Worm (Caenorhabditis elegans) whole organism, young adult: ENCODE data around the gene col-3.

Source experiments
- B0035.1 ChIP-seq: sonication (generic microtip); optimal IDR thresholded peaks from 2 replicates; lab custom pipeline; 2016; ENCODE audit warnings: missing genetic modification characterization, mild to moderate bottlenecking, missing compliant biosample characterization, missing genotype, missing genetic modification reagents
- C06A6.2 ChIP-seq: fragments of 200-800 bp; sonication (Bioruptor generic); conservative IDR thresholded peaks from 2 replicates; pipeline ENCODE4 v1.3.6; 2022; ENCODE audit warnings: missing genetic modification characterization, missing compliant biosample characterization
- C17E4.6 ChIP-seq: fragments of 200-800 bp; sonication (Bioruptor generic); IDR thresholded peaks from 2 replicates; pipeline ENCODE4 v1.3.6; 2022; ENCODE audit warnings: missing genetic modification reagents, missing genetic modification characterization, missing compliant biosample characterization
- F23B12.7 ChIP-seq: sonication (generic microtip); optimal IDR thresholded peaks from 2 replicates; lab custom pipeline; 2017; ENCODE audit warnings: missing genetic modification characterization, mild to moderate bottlenecking, missing compliant biosample characterization, antibody characterized with exemption, moderate library complexity; ENCODE audit not compliant: insufficient read depth
- F33H1.4 ChIP-seq: fragments of 200-800 bp; sonication (Bioruptor generic); IDR thresholded peaks from 2 replicates; pipeline ENCODE4 v1.3.6; 2022; ENCODE audit warnings: missing genetic modification reagents, missing genetic modification characterization, missing compliant biosample characterization
- F39B2.1 ChIP-seq: fragments of 200-800 bp; sonication (Bioruptor generic); IDR thresholded peaks from 2 replicates; pipeline ENCODE4 v1.3.6; 2022; ENCODE audit warnings: missing genetic modification reagents, missing genetic modification characterization, missing compliant biosample characterization
- F49E8.2 ChIP-seq: sonication (generic microtip); optimal IDR thresholded peaks from 3 replicates; lab custom pipeline; 2017; ENCODE audit warnings: missing genetic modification characterization, mild to moderate bottlenecking, missing compliant biosample characterization, antibody characterized with exemption, moderate library complexity; ENCODE audit not compliant: insufficient read depth
- F52B5.7 ChIP-seq: sonication (generic microtip); optimal IDR thresholded peaks from 2 replicates; lab custom pipeline; 2016; ENCODE audit warnings: mild to moderate bottlenecking, missing genetic modification characterization, missing compliant biosample characterization
- K11D2.4 ChIP-seq: fragments of 200-800 bp; sonication (Bioruptor generic); IDR thresholded peaks from 2 replicates; pipeline ENCODE4 v1.3.6; 2022; ENCODE audit warnings: missing genetic modification reagents, missing genetic modification characterization, missing compliant biosample characterization
- K12H6.12 ChIP-seq: fragments of 200-800 bp; sonication (Bioruptor generic); optimal IDR thresholded peaks from 2 replicates; lab custom pipeline; 2018; ENCODE audit warnings: mild to moderate bottlenecking, missing genetic modification characterization, missing compliant biosample characterization
- Y56A3A.18 ChIP-seq: fragments of 200-800 bp; sonication (Bioruptor generic); IDR thresholded peaks from 2 replicates; pipeline ENCODE4 v1.3.6; 2022; ENCODE audit warnings: missing genetic modification reagents, missing genetic modification characterization, missing compliant biosample characterization
- Y79H2A.3 ChIP-seq: fragments of 200-800 bp; sonication (Bioruptor generic); conservative IDR thresholded peaks from 2 replicates; pipeline ENCODE4 v1.3.6; 2022; ENCODE audit warnings: missing genetic modification reagents, missing genetic modification characterization, missing compliant biosample characterization
- ZK185.1 ChIP-seq: sonication (generic microtip); optimal IDR thresholded peaks from 2 replicates; lab custom pipeline; 2016; ENCODE audit warnings: mild to moderate bottlenecking, missing genetic modification characterization, missing compliant biosample characterization; ENCODE audit not compliant: poor library complexity, severe bottlenecking
- ama-1 ChIP-seq, 3 experiments: fragments of 150-350 bp in 1 of 3; sonication (generic microtip) in 2 of 3; optimal IDR thresholded peaks; 2 replicates each; lab custom pipeline; 2014 to 2018; ENCODE audit warnings: missing biosample characterization in 2 of 3, missing genetic modification characterization in 2 of 3, missing genetic modification reagents in 2 of 3
- aptf-3 ChIP-seq: fragments of 200-800 bp; sonication (Bioruptor generic); IDR thresholded peaks from 2 replicates; pipeline ENCODE4 v1.3.6; 2022; ENCODE audit warnings: missing genetic modification characterization, missing compliant biosample characterization
- attf-3 ChIP-seq: fragments of 200-800 bp; sonication (Bioruptor generic); conservative IDR thresholded peaks from 2 replicates; pipeline ENCODE4 v1.3.6; 2022; ENCODE audit warnings: missing genetic modification reagents, missing genetic modification characterization, missing compliant biosample characterization
- attf-5 ChIP-seq: fragments of 200-800 bp; sonication (Bioruptor generic); optimal IDR thresholded peaks from 2 replicates; lab custom pipeline; 2018; ENCODE audit warnings: mild to moderate bottlenecking, missing genetic modification characterization, missing compliant biosample characterization
- bed-2 ChIP-seq: fragments of 200-800 bp; sonication (Bioruptor generic); IDR thresholded peaks from 2 replicates; pipeline ENCODE4 v1.3.6; 2022; ENCODE audit warnings: missing genetic modification reagents, missing genetic modification characterization, missing compliant biosample characterization
- ccch-3 ChIP-seq: fragments of 200-800 bp; sonication (Bioruptor generic); optimal IDR thresholded peaks from 2 replicates; lab custom pipeline; 2018; ENCODE audit warnings: mild to moderate bottlenecking, missing genetic modification characterization, missing compliant biosample characterization
- ceh-40 ChIP-seq: fragments of 200-800 bp; sonication (Bioruptor generic); IDR thresholded peaks from 2 replicates; pipeline ENCODE4 v1.3.6; 2022; ENCODE audit warnings: missing genetic modification characterization, missing compliant biosample characterization
- ceh-58 ChIP-seq: fragments of 200-800 bp; sonication (Bioruptor generic); IDR thresholded peaks from 2 replicates; pipeline ENCODE4 v1.3.6; 2022; ENCODE audit warnings: missing genetic modification characterization, missing compliant biosample characterization
- ceh-79 ChIP-seq: sonication (generic microtip); optimal IDR thresholded peaks from 2 replicates; lab custom pipeline; 2017; ENCODE audit warnings: mild to moderate bottlenecking, missing genetic modification characterization, missing compliant biosample characterization
- chd-7 ChIP-seq: sonication (generic microtip); optimal IDR thresholded peaks from 2 replicates; lab custom pipeline; 2016; ENCODE audit warnings: mild to moderate bottlenecking, missing genetic modification characterization, moderate library complexity, missing compliant biosample characterization
- dox-1 ChIP-seq: fragments of 200-800 bp; sonication (Bioruptor generic); IDR thresholded peaks from 2 replicates; pipeline ENCODE4 v1.3.6; 2022; ENCODE audit warnings: missing genetic modification reagents, missing genetic modification characterization, missing compliant biosample characterization
- dpff-1 ChIP-seq: sonication (generic microtip); optimal IDR thresholded peaks from 2 replicates; lab custom pipeline; 2017; ENCODE audit warnings: mild to moderate bottlenecking, missing genetic modification characterization, missing compliant biosample characterization
- egl-18 ChIP-seq: fragments of 200-800 bp; sonication (Bioruptor generic); IDR thresholded peaks from 2 replicates; pipeline ENCODE4 v1.3.6; 2022; ENCODE audit warnings: missing genetic modification reagents, missing genetic modification characterization, missing compliant biosample characterization
- egl-44 ChIP-seq: fragments of 200-800 bp; sonication (Bioruptor generic); IDR thresholded peaks from 2 replicates; pipeline ENCODE4 v1.3.6; 2022; ENCODE audit warnings: missing genetic modification reagents, missing genetic modification characterization, missing compliant biosample characterization
- egrh-3 ChIP-seq: fragments of 200-800 bp; sonication (Bioruptor generic); IDR thresholded peaks from 2 replicates; pipeline ENCODE4 v1.3.6; 2022; ENCODE audit warnings: missing genetic modification reagents, missing genetic modification characterization, missing compliant biosample characterization
- ekl-4 ChIP-seq: fragments of 200-800 bp; sonication (Bioruptor generic); IDR thresholded peaks from 2 replicates; pipeline ENCODE4 v1.3.6; 2022; ENCODE audit warnings: missing genetic modification reagents, missing genetic modification characterization, missing compliant biosample characterization
- him-1 ChIP-seq: sonication (generic microtip); optimal IDR thresholded peaks from 2 replicates; lab custom pipeline; 2016; ENCODE audit warnings: missing genotype, missing genetic modification reagents, missing genetic modification characterization, missing compliant biosample characterization
- hlh-12 ChIP-seq: sonication (generic microtip); optimal IDR thresholded peaks from 2 replicates; lab custom pipeline; 2016; ENCODE audit warnings: missing genetic modification characterization, missing compliant biosample characterization
- hrde-1 ChIP-seq: sonication (generic microtip); optimal IDR thresholded peaks from 2 replicates; lab custom pipeline; 2016; ENCODE audit warnings: missing genetic modification characterization, mild to moderate bottlenecking, missing compliant biosample characterization, moderate library complexity, missing genotype, missing genetic modification reagents, borderline replicate concordance
- hsf-1 ChIP-seq: fragments of 200-800 bp; sonication (Bioruptor generic); IDR thresholded peaks from 2 replicates; pipeline ENCODE4 v1.3.6; 2022; ENCODE audit warnings: missing genetic modification reagents, missing genetic modification characterization, missing compliant biosample characterization
- lag-1 ChIP-seq: fragments of 200-800 bp; sonication (Bioruptor generic); IDR thresholded peaks from 2 replicates; pipeline ENCODE4 v1.3.6; 2022; ENCODE audit warnings: missing genetic modification reagents, missing genetic modification characterization, missing compliant biosample characterization
- madf-10 ChIP-seq: sonication (generic microtip); optimal IDR thresholded peaks from 2 replicates; lab custom pipeline; 2016; ENCODE audit warnings: mild to moderate bottlenecking, missing genetic modification characterization, missing compliant biosample characterization
- mcd-1 ChIP-seq: fragments of 200-800 bp; sonication (Bioruptor generic); IDR thresholded peaks from 2 replicates; pipeline ENCODE4 v1.3.6; 2022; ENCODE audit warnings: missing genetic modification reagents, missing genetic modification characterization, missing compliant biosample characterization
- mel-28 ChIP-seq: sonication (generic microtip); optimal IDR thresholded peaks from 2 replicates; lab custom pipeline; 2016; ENCODE audit warnings: borderline replicate concordance, mild to moderate bottlenecking, missing genetic modification characterization, missing compliant biosample characterization
- nfyb-1 ChIP-seq: fragments of 200-800 bp; sonication (Bioruptor generic); IDR thresholded peaks from 2 replicates; pipeline ENCODE4 v1.3.6; 2022; ENCODE audit warnings: missing genetic modification reagents, missing genetic modification characterization, missing compliant biosample characterization
- nhr-120 ChIP-seq: fragments of 200-800 bp; sonication (Bioruptor generic); IDR thresholded peaks from 2 replicates; pipeline ENCODE4 v1.3.6; 2022; ENCODE audit warnings: missing genetic modification characterization, missing compliant biosample characterization
- nhr-80 ChIP-seq: sonication (generic microtip); optimal IDR thresholded peaks from 2 replicates; lab custom pipeline; 2016; ENCODE audit warnings: missing genetic modification characterization, missing compliant biosample characterization
- pbrm-1 ChIP-seq: fragments of 200-800 bp; sonication (Bioruptor generic); IDR thresholded peaks from 2 replicates; pipeline ENCODE4 v1.3.6; 2022; ENCODE audit warnings: missing genetic modification reagents, missing genetic modification characterization, missing compliant biosample characterization
- rcor-1 ChIP-seq: fragments of 200-800 bp; sonication (Bioruptor generic); IDR thresholded peaks from 2 replicates; pipeline ENCODE4 v1.3.6; 2022; ENCODE audit warnings: missing genetic modification reagents, missing genetic modification characterization, missing compliant biosample characterization
- rpc-1 ChIP-seq, 2 experiments: fragments of 150-350 bp in 1 of 2; sonication (generic microtip) in 1 of 2; optimal IDR thresholded peaks; 2 replicates each; lab custom pipeline; 2014 to 2018; ENCODE audit warnings: missing biosample characterization in 1 of 2, missing genetic modification characterization in 1 of 2, missing genetic modification reagents in 1 of 2, missing genotype in 1 of 2
- zim-3 ChIP-seq: sonication (generic microtip); optimal IDR thresholded peaks from 2 replicates; lab custom pipeline; 2017; ENCODE audit warnings: mild to moderate bottlenecking, missing genetic modification characterization, moderate library complexity, missing compliant biosample characterization
- ztf-6 ChIP-seq: fragments of 200-800 bp; sonication (Bioruptor generic); IDR thresholded peaks from 2 replicates; pipeline ENCODE4 v1.3.6; 2022; ENCODE audit warnings: missing genetic modification reagents, missing genetic modification characterization, missing compliant biosample characterization

col-3 gene

ce11 chrIV:8794895-8795665 is 29.5 kb upstream of the col-3 start (continued):
- TF ChIP-seq ztf-6 (GFP tag; lab: Robert Waterston, UW) (no peak), bed-2 (no peak), ama-1 (optimal IDR thresholded peaks at IDR 0.05; lab: Kevin White, UChicago) (no peak), ama-1 (GFP tag; optimal IDR thresholded peaks at IDR 0.05; lab: Kevin White, UChicago) (no peak), F52B5.7 (tag; lab: Kevin White, UChicago) (peak; percentile 61), rpc-1 (optimal IDR thresholded peaks at IDR 0.05; lab: Kevin White, UChicago) (no peak), rpc-1 (tag; optimal IDR thresholded peaks at IDR 0.05; lab: Kevin White, UChicago) (no peak), nhr-120 (no peak), Y79H2A.3 (GFP tag; lab: Robert Waterston, UW) (no peak), attf-3 (GFP tag; lab: Robert Waterston, UW) (0 out of 2 replicates have a peak, but pooled peaks have one; percentile 34), him-1 (tag; lab: Kevin White, UChicago) (no peak), pbrm-1 (GFP tag; lab: Robert Waterston, UW) (peak; percentile 73; the same call in 1 of the 2 replicates), K11D2.4 (GFP tag; lab: Robert Waterston, UW) (no peak; the same call in 1 of the 2 replicates), nhr-80 (tag; lab: Kevin White, UChicago) (peak; percentile 100), attf-5 (GFP tag; lab: Kevin White, UChicago) (peak; percentile 94), egl-44 (GFP tag; lab: Robert Waterston, UW) (0 out of 2 replicates have a peak, but pooled peaks have one; percentile 60), ccch-3 (GFP tag; lab: Kevin White, UChicago) (no peak), chd-7 (tag; lab: Kevin White, UChicago) (peak; percentile 94), Y56A3A.18 (peak; percentile 73; the same call in 1 of the 2 replicates), rcor-1 (peak; percentile 22; the same call in 1 of the 2 replicates), nfyb-1 (GFP tag; lab: Robert Waterston, UW) (0 out of 2 replicates have a peak, but pooled peaks have one; percentile 71), madf-10 (peak; percentile 89), F33H1.4 (no peak), B0035.1 (tag; lab: Kevin White, UChicago) (peak; percentile 60), F49E8.2 (no peak), egl-18 (GFP tag; lab: Robert Waterston, UW) (0 out of 2 replicates have a peak, but pooled peaks have one; percentile 4), mel-28 (tag; lab: Kevin White, UChicago) (no peak), ZK185.1 (no peak), F39B2.1 (GFP tag; lab: Robert Waterston, UW) (no peak), ekl-4 (GFP tag; lab: Robert Waterston, UW) (peak; percentile 22; the same call in 1 of the 2 replicates), ceh-40 (no peak), C17E4.6 (GFP tag; lab: Robert Waterston, UW) (no peak), mcd-1 (GFP tag; lab: Robert Waterston, UW) (peak; percentile 81), C06A6.2 (GFP tag; lab: Robert Waterston, UW) (peak; percentile 73), ceh-58 (GFP tag; lab: Robert Waterston, UW) (no peak), dox-1 (GFP tag; lab: Robert Waterston, UW) (peak; percentile 94), lag-1 (GFP tag; lab: Robert Waterston, UW) (no peak), hsf-1 (GFP tag; lab: Robert Waterston, UW) (no peak), hrde-1 (tag; lab: Kevin White, UChicago) (no peak), egrh-3 (GFP tag; lab: Robert Waterston, UW) (peak; percentile 99), hlh-12 (tag; lab: Kevin White, UChicago) (no peak), F23B12.7 (peak; percentile 12), aptf-3 (no peak), zim-3 (no peak), dpff-1 (tag; lab: Kevin White, UChicago) (no peak), K12H6.12 (tag; lab: Kevin White, UChicago) (peak; percentile 95), ceh-79 (tag; lab: Kevin White, UChicago) (no peak)
